Worm (Caenorhabditis elegans) whole organism, late embryonic: ENCODE results near the gene R03G8.3.

Experiments
- C08G9.2 ChIP-seq: sonication (generic microtip); optimal IDR thresholded peaks from 2 replicates; lab custom pipeline; 2016; ENCODE audit warnings: mild to moderate bottlenecking, missing genetic modification characterization, moderate library complexity, missing compliant biosample characterization
- C38D4.7 ChIP-seq: fragments of 200-800 bp; sonication (Bioruptor generic); optimal IDR thresholded peaks from 2 replicates; lab custom pipeline; 2018; ENCODE audit warnings: mild to moderate bottlenecking, missing genetic modification characterization, moderate library complexity, missing compliant biosample characterization
- F13H6.1 ChIP-seq: sonication (generic microtip); optimal IDR thresholded peaks from 2 replicates; lab custom pipeline; 2016; ENCODE audit warnings: missing genetic modification characterization, missing compliant biosample characterization
- K02D7.2 ChIP-seq: sonication (generic microtip); optimal IDR thresholded peaks from 2 replicates; lab custom pipeline; 2017; ENCODE audit warnings: mild to moderate bottlenecking, missing genetic modification characterization, missing compliant biosample characterization
- ahr-1 ChIP-seq: sonication (generic microtip); optimal IDR thresholded peaks from 2 replicates; lab custom pipeline; 2016; ENCODE audit warnings: missing genetic modification characterization, missing compliant biosample characterization
- ama-1 ChIP-seq: fragments of 150-350 bp; optimal IDR thresholded peaks from 2 replicates; lab custom pipeline; 2014
- ceh-14 ChIP-seq: sonication (generic microtip); optimal IDR thresholded peaks from 2 replicates; lab custom pipeline; 2016; ENCODE audit warnings: missing genotype, missing genetic modification characterization, missing compliant biosample characterization
- ceh-18 ChIP-seq: sonication (generic microtip); optimal IDR thresholded peaks from 2 replicates; lab custom pipeline; 2016; ENCODE audit warnings: missing genetic modification characterization, missing compliant biosample characterization
- ceh-19 ChIP-seq: fragments of 200-800 bp; sonication (Bioruptor generic); optimal IDR thresholded peaks from 2 replicates; lab custom pipeline; 2018; ENCODE audit warnings: mild to moderate bottlenecking, missing genetic modification characterization, missing compliant biosample characterization
- ceh-2 ChIP-seq: sonication (generic microtip); optimal IDR thresholded peaks from 2 replicates; lab custom pipeline; 2016; ENCODE audit warnings: missing genotype, missing genetic modification characterization, missing compliant biosample characterization
- ceh-24 ChIP-seq: sonication (generic microtip); optimal IDR thresholded peaks from 2 replicates; lab custom pipeline; 2016; ENCODE audit warnings: mild to moderate bottlenecking, missing genetic modification characterization, missing compliant biosample characterization
- ceh-30 ChIP-seq: fragments of 150-350 bp; optimal IDR thresholded peaks from 2 replicates; lab custom pipeline; 2014; ENCODE audit warnings: missing biosample characterization, missing genetic modification characterization
- ceh-31 ChIP-seq: sonication (generic microtip); optimal IDR thresholded peaks from 2 replicates; lab custom pipeline; 2016; ENCODE audit warnings: missing genetic modification characterization, missing compliant biosample characterization
- ceh-34 ChIP-seq: sonication (generic microtip); optimal IDR thresholded peaks from 2 replicates; lab custom pipeline; 2016; ENCODE audit warnings: mild to moderate bottlenecking, missing genetic modification characterization, missing compliant biosample characterization
- ceh-48 ChIP-seq: sonication (generic microtip); optimal IDR thresholded peaks from 2 replicates; lab custom pipeline; 2016; ENCODE audit warnings: missing genetic modification characterization, inconsistent platforms, missing compliant biosample characterization
- ceh-6 ChIP-seq: fragments of 200-800 bp; sonication (Bioruptor generic); optimal IDR thresholded peaks from 2 replicates; lab custom pipeline; 2018; ENCODE audit warnings: mild to moderate bottlenecking, missing genetic modification characterization, missing compliant biosample characterization
- che-1 ChIP-seq: sonication (generic microtip); optimal IDR thresholded peaks from 2 replicates; lab custom pipeline; 2016; ENCODE audit warnings: mild to moderate bottlenecking, missing genetic modification characterization, missing compliant biosample characterization
- dve-1 ChIP-seq: sonication (generic microtip); optimal IDR thresholded peaks from 2 replicates; lab custom pipeline; 2017; ENCODE audit warnings: antibody characterized with exemption, mild to moderate bottlenecking, missing genetic modification characterization, missing compliant biosample characterization
- elt-4 ChIP-seq: sonication (generic microtip); optimal IDR thresholded peaks from 2 replicates; lab custom pipeline; 2016; ENCODE audit warnings: missing genetic modification characterization, missing compliant biosample characterization
- ets-4 ChIP-seq: sonication (generic microtip); optimal IDR thresholded peaks from 2 replicates; lab custom pipeline; 2016; ENCODE audit warnings: missing genetic modification characterization, missing compliant biosample characterization
- eyg-1 ChIP-seq: sonication (generic microtip); optimal IDR thresholded peaks from 2 replicates; lab custom pipeline; 2016; ENCODE audit warnings: missing genotype, missing genetic modification characterization, missing compliant biosample characterization
- fax-1 ChIP-seq: sonication (generic microtip); optimal IDR thresholded peaks from 2 replicates; lab custom pipeline; 2016; ENCODE audit warnings: missing genotype, missing genetic modification characterization, missing compliant biosample characterization
- fkh-10 ChIP-seq: fragments of 150-350 bp; optimal IDR thresholded peaks from 2 replicates; lab custom pipeline; 2014; ENCODE audit warnings: missing biosample characterization, missing genetic modification reagents, missing genetic modification characterization
- fkh-6 ChIP-seq: sonication (generic microtip); optimal IDR thresholded peaks from 2 replicates; lab custom pipeline; 2016; ENCODE audit warnings: missing genetic modification characterization, missing compliant biosample characterization
- hlh-15 ChIP-seq: sonication (generic microtip); optimal IDR thresholded peaks from 2 replicates; lab custom pipeline; 2016; ENCODE audit warnings: missing genetic modification characterization, missing compliant biosample characterization
- hlh-30 ChIP-seq: sonication (generic microtip); optimal IDR thresholded peaks from 2 replicates; lab custom pipeline; 2017; ENCODE audit warnings: antibody characterized with exemption, missing genetic modification characterization, missing compliant biosample characterization; ENCODE audit not compliant: insufficient read depth
- hlh-6 ChIP-seq: sonication (generic microtip); optimal IDR thresholded peaks from 2 replicates; lab custom pipeline; 2016; ENCODE audit warnings: missing genotype, missing genetic modification characterization, missing compliant biosample characterization
- hlh-8 ChIP-seq: sonication (generic microtip); optimal IDR thresholded peaks from 2 replicates; lab custom pipeline; 2016; ENCODE audit warnings: missing genotype, missing genetic modification characterization, missing compliant biosample characterization
- lim-6 ChIP-seq: sonication (generic microtip); optimal IDR thresholded peaks from 2 replicates; lab custom pipeline; 2016; ENCODE audit warnings: missing genetic modification characterization, missing compliant biosample characterization
- lin-11 ChIP-seq: fragments of 200-800 bp; sonication (Bioruptor generic); optimal IDR thresholded peaks from 2 replicates; lab custom pipeline; 2018; ENCODE audit warnings: mild to moderate bottlenecking, missing genetic modification characterization, missing compliant biosample characterization
- madf-2 ChIP-seq: sonication (generic microtip); optimal IDR thresholded peaks from 2 replicates; lab custom pipeline; 2017; ENCODE audit warnings: missing genetic modification characterization, missing compliant biosample characterization
- npax-4 ChIP-seq: sonication (generic microtip); optimal IDR thresholded peaks from 2 replicates; lab custom pipeline; 2016; ENCODE audit warnings: missing genetic modification characterization, missing compliant biosample characterization
- odd-2 ChIP-seq: sonication (generic microtip); optimal IDR thresholded peaks from 2 replicates; lab custom pipeline; 2017; ENCODE audit warnings: antibody characterized with exemption, mild to moderate bottlenecking, missing genetic modification characterization, missing compliant biosample characterization
- pax-1 ChIP-seq: fragments of 150-350 bp; optimal IDR thresholded peaks from 2 replicates; lab custom pipeline; 2014; ENCODE audit warnings: missing biosample characterization, missing genetic modification characterization
- pha-2 ChIP-seq: sonication (generic microtip); optimal IDR thresholded peaks from 2 replicates; lab custom pipeline; 2017; ENCODE audit warnings: mild to moderate bottlenecking, missing genetic modification characterization, missing compliant biosample characterization
- pqm-1 ChIP-seq: sonication (generic microtip); optimal IDR thresholded peaks from 2 replicates; lab custom pipeline; 2016; ENCODE audit warnings: missing genetic modification characterization, missing compliant biosample characterization
- pros-1 ChIP-seq: fragments of 150-350 bp; optimal IDR thresholded peaks from 2 replicates; lab custom pipeline; 2014; ENCODE audit warnings: missing biosample characterization, missing genetic modification reagents, missing genetic modification characterization
- ref-2 ChIP-seq: sonication (generic microtip); optimal IDR thresholded peaks from 2 replicates; lab custom pipeline; 2016; ENCODE audit warnings: missing genetic modification characterization, missing compliant biosample characterization
- rnt-1 ChIP-seq: sonication (generic microtip); optimal IDR thresholded peaks from 2 replicates; lab custom pipeline; 2016; ENCODE audit warnings: missing genetic modification characterization, missing compliant biosample characterization
- sdc-2 ChIP-seq: sonication (generic microtip); optimal IDR thresholded peaks from 2 replicates; lab custom pipeline; 2016; ENCODE audit warnings: missing genotype, missing genetic modification characterization, missing compliant biosample characterization
- syd-9 ChIP-seq: sonication (generic microtip); optimal IDR thresholded peaks from 2 replicates; lab custom pipeline; 2016; ENCODE audit warnings: mild to moderate bottlenecking, missing genetic modification characterization, moderate library complexity, missing compliant biosample characterization
- tbx-2 ChIP-seq: sonication (generic microtip); optimal IDR thresholded peaks from 2 replicates; lab custom pipeline; 2016; ENCODE audit warnings: missing genetic modification characterization, missing compliant biosample characterization
- tbx-7 ChIP-seq: sonication (generic microtip); optimal IDR thresholded peaks from 2 replicates; lab custom pipeline; 2016; ENCODE audit warnings: missing genotype, missing genetic modification characterization, missing compliant biosample characterization
- unc-3 ChIP-seq, 2 experiments: fragments of 200-800 bp in 1 of 2; sonication (Bioruptor generic) in 1 of 2; sonication (generic microtip) in 1 of 2; conservative IDR thresholded peaks in 1 of 2; optimal IDR thresholded peaks in 1 of 2; 2 replicates each; pipeline versions ENCODE4 v1.3.6 to Lab custom; 2016 to 2022; ENCODE audit warnings: missing compliant biosample characterization in 2 of 2, missing genetic modification characterization in 2 of 2, missing genetic modification reagents in 1 of 2
- unc-42 ChIP-seq: sonication (generic microtip); optimal IDR thresholded peaks from 2 replicates; lab custom pipeline; 2016; ENCODE audit warnings: missing genotype, missing genetic modification characterization, missing compliant biosample characterization
- unc-55 ChIP-seq: sonication (generic microtip); optimal IDR thresholded peaks from 2 replicates; lab custom pipeline; 2017; ENCODE audit warnings: missing biosample characterization, missing genetic modification reagents, missing genetic modification characterization
- zip-5 ChIP-seq: sonication (generic microtip); optimal IDR thresholded peaks from 2 replicates; lab custom pipeline; 2016; ENCODE audit warnings: missing genetic modification characterization, missing compliant biosample characterization

The R03G8.3 gene

DNA sequence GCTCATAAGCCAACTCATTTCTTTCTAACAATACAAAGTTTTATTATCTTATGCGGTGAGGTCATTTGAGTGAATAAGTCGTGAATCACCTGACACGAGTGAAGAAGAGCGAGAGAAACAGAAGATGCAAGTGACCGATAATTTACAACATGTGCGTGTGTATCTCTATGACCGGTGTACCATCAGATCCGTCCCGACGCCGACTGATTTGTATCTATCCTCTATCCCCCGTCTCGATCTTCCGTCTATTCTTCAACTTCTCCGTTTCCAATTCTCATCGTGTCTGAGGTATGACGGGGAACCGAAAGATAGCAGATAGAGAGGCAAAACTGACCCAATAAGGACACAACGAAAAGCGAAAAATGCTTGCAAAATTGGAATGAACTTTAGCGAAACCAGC, 50.7 kb downstream of the R03G8.3 start, which contains the start of gene F09A5.3:
F09A5.3 (plus strand) TSS at position 162 of the 400 bp plus-strand sequence.
- TF ChIP-seq C08G9.2 (no peak), unc-55 (GFP tag; lab: Kevin White, UChicago) (peak; percentile 48), fkh-6 (tag; lab: Kevin White, UChicago) (no peak), pax-1 (tag; lab: Kevin White, UChicago) (peak; percentile 88), ceh-6 (GFP tag; lab: Kevin White, UChicago) (no peak), hlh-30 (tag; lab: Kevin White, UChicago) (peak; percentile 77), rnt-1 (tag; lab: Kevin White, UChicago) (peak; percentile 70), hlh-15 (tag; lab: Kevin White, UChicago) (no peak)
- TF ChIP-seq, all 69 proteins: peak for 4

DNA sequence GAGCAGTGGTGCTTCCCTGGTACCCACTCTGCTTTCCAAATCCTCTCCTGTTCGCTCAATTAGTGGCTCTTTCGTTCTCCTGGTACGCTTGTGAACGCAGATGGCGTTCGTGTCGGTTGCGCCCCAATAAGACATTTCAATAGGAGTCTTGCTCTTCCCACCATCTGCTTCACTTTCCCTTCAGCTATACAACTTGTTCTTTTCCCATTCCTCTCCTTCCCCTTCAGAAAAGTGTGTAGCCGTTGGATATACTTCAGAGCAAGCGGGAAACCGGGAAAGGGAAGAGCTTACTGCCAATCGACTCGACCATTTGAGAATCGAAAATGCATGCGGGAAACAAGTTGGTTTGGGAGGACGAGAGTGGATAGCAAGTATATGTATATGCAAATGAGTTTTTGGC, 52.5 kb downstream of the R03G8.3 start:
- TF ChIP-seq odd-2 (tag; lab: Kevin White, UChicago) = no peak
- peak; percentile 62 for TF ChIP-seq unc-42 (tag; lab: Kevin White, UChicago)
- TF ChIP-seq ref-2 = peak; percentile 54
- TF ChIP-seq unc-55 (GFP tag; lab: Kevin White, UChicago) = no peak
- TF ChIP-seq K02D7.2 = no peak
- peak; percentile 19 for TF ChIP-seq ceh-6 (GFP tag; lab: Kevin White, UChicago)
- TF ChIP-seq F13H6.1 (tag; lab: Kevin White, UChicago) = no peak
- TF ChIP-seq fkh-10 (GFP tag; lab: Kevin White, UChicago) = peak; percentile 18
- TF ChIP-seq hlh-15 (tag; lab: Kevin White, UChicago) = no peak
- no peak for TF ChIP-seq che-1 (tag; lab: Kevin White, UChicago)
- no peak for TF ChIP-seq tbx-7 (tag; lab: Kevin White, UChicago)
- no peak for TF ChIP-seq fax-1 (tag; lab: Kevin White, UChicago)
- peak; percentile 5 for TF ChIP-seq hlh-8 (tag; lab: Kevin White, UChicago)
- no peak for TF ChIP-seq ceh-30
- no peak for TF ChIP-seq ceh-24 (tag; lab: Kevin White, UChicago)
- peak; percentile 67 for TF ChIP-seq ceh-31 (tag; lab: Kevin White, UChicago)
- no peak for TF ChIP-seq ahr-1 (tag; lab: Kevin White, UChicago)
- peak; percentile 16 for TF ChIP-seq tbx-2 (tag; lab: Kevin White, UChicago)
- no peak for TF ChIP-seq zip-5 (tag; lab: Kevin White, UChicago)
- TF ChIP-seq eyg-1 (tag; lab: Kevin White, UChicago) = no peak
- no peak for TF ChIP-seq syd-9 (tag; lab: Kevin White, UChicago)
- TF ChIP-seq ceh-19 (GFP tag; lab: Kevin White, UChicago) = peak; percentile 1
- TF ChIP-seq lim-6 (tag; lab: Kevin White, UChicago) = peak; percentile 40
- no peak for TF ChIP-seq hlh-6 (tag; lab: Kevin White, UChicago)
- no peak for TF ChIP-seq C38D4.7
- no peak for TF ChIP-seq dve-1 (tag; lab: Kevin White, UChicago)
- TF ChIP-seq ceh-34 (tag; lab: Kevin White, UChicago) = peak; percentile 9
- TF ChIP-seq ets-4 (tag; lab: Kevin White, UChicago) = no peak
- TF ChIP-seq pha-2 (tag; lab: Kevin White, UChicago) = no peak
- TF ChIP-seq hlh-30 (tag; lab: Kevin White, UChicago) = no peak
- TF ChIP-seq madf-2 = no peak
- peak; percentile 2 for TF ChIP-seq lin-11
- no peak for TF ChIP-seq ceh-18 (tag; lab: Kevin White, UChicago)
- TF ChIP-seq pros-1 = no peak
- no peak for TF ChIP-seq elt-4 (tag; lab: Kevin White, UChicago)
- TF ChIP-seq rnt-1 (tag; lab: Kevin White, UChicago) = no peak
- TF ChIP-seq ama-1 (lab: Kevin White, UChicago) = no peak
- TF ChIP-seq sdc-2 (tag; lab: Kevin White, UChicago) = peak; percentile 44
- TF ChIP-seq ceh-14 = peak; percentile 38
- no peak for TF ChIP-seq pqm-1
- no peak for TF ChIP-seq ceh-48 (tag; lab: Kevin White, UChicago)
- no peak for TF ChIP-seq unc-3 (GFP tag; conservative IDR thresholded peaks at IDR 0.05; lab: Robert Waterston, UW)
- no peak for TF ChIP-seq unc-3 (tag; optimal IDR thresholded peaks at IDR 0.05; lab: Kevin White, UChicago)
- TF ChIP-seq fkh-6 (tag; lab: Kevin White, UChicago) = peak; percentile 34
- no peak for TF ChIP-seq npax-4
- no peak for TF ChIP-seq ceh-2
